Fruit fly (Drosophila melanogaster) whole organism, embryonic: Measurements from ENCODE around the gene CG11267.
A peak's percentile ranks its signal among the peaks of the same experiment; 100 is the strongest.

Experiments used
- Antp ChIP-seq: fragments of 200-800 bp; sonication (Bioruptor generic); optimal IDR thresholded peaks from 3 replicates; lab custom pipeline; 2016; ENCODE audit warnings: missing biosample characterization, missing genetic modification characterization
- B-H1 ChIP-seq: fragments of 200-800 bp; sonication (Bioruptor generic); IDR thresholded peaks from 3 replicates; pipeline ENCODE4 v1.3.6; 2022; ENCODE audit warnings: missing biosample characterization, missing genetic modification characterization
- CG1024 ChIP-seq: fragments of 200-800 bp; sonication (Bioruptor generic); IDR thresholded peaks from 2 replicates; pipeline ENCODE4 v1.3.6; 2022; ENCODE audit warnings: missing biosample characterization, missing genetic modification characterization
- CG11247 ChIP-seq: fragments of 200-800 bp; sonication (Bioruptor generic); IDR thresholded peaks from 2 replicates; pipeline ENCODE4 v1.3.6; 2022; ENCODE audit warnings: missing biosample characterization, missing genetic modification characterization
- CG11504 ChIP-seq: fragments of 200-800 bp; sonication (Bioruptor generic); optimal IDR thresholded peaks from 3 replicates; lab custom pipeline; 2019; ENCODE audit warnings: missing biosample characterization, mild to moderate bottlenecking, missing genetic modification characterization, moderate library complexity
- CG13296 ChIP-seq: fragments of 200-800 bp; sonication (Bioruptor generic); optimal IDR thresholded peaks from 3 replicates; lab custom pipeline; 2018; ENCODE audit warnings: missing biosample characterization, mild to moderate bottlenecking, missing genetic modification characterization
- CG14965 ChIP-seq: fragments of 200-800 bp; sonication (Bioruptor generic); optimal IDR thresholded peaks from 2 replicates; lab custom pipeline; 2016; ENCODE audit warnings: missing biosample characterization, missing genetic modification characterization, borderline replicate concordance
- CG15696 ChIP-seq: fragments of 200-800 bp; sonication (Bioruptor generic); optimal IDR thresholded peaks from 2 replicates; lab custom pipeline; 2019; ENCODE audit warnings: missing biosample characterization, mild to moderate bottlenecking, missing genetic modification characterization, moderate library complexity
- CG1647 ChIP-seq: fragments of 200-800 bp; sonication (Bioruptor generic); optimal IDR thresholded peaks from 3 replicates; lab custom pipeline; 2016; ENCODE audit warnings: missing biosample characterization, missing genetic modification characterization
- CG17612 ChIP-seq: fragments of 200-800 bp; sonication (Bioruptor generic); IDR thresholded peaks from 2 replicates; pipeline ENCODE4 v1.3.6; 2022; ENCODE audit warnings: missing biosample characterization, missing genetic modification characterization
- CG2199 ChIP-seq: fragments of 200-800 bp; sonication (Bioruptor generic); IDR thresholded peaks from 3 replicates; pipeline ENCODE4 v1.3.6; 2022; ENCODE audit warnings: missing biosample characterization, missing genetic modification characterization
- CG34422 ChIP-seq: fragments of 200-800 bp; sonication (Bioruptor generic); IDR thresholded peaks from 3 replicates; pipeline ENCODE4 v1.3.6; 2022; ENCODE audit warnings: missing biosample characterization, missing genetic modification characterization
- CG4328 ChIP-seq: fragments of 200-800 bp; sonication (Bioruptor generic); optimal IDR thresholded peaks from 3 replicates; lab custom pipeline; 2017; ENCODE audit warnings: missing biosample characterization, missing genetic modification reagents, missing genetic modification characterization
- CG4424 ChIP-seq: fragments of 200-800 bp; sonication (Bioruptor generic); optimal IDR thresholded peaks from 3 replicates; lab custom pipeline; 2016; ENCODE audit warnings: missing biosample characterization, missing genetic modification characterization
- CG5953 ChIP-seq: fragments of 200-800 bp; sonication (Bioruptor generic); IDR thresholded peaks from 2 replicates; pipeline ENCODE4 v1.3.6; 2022; ENCODE audit warnings: missing biosample characterization, missing genetic modification characterization
- CG7786 ChIP-seq: fragments of 200-800 bp; sonication (Bioruptor generic); optimal IDR thresholded peaks from 2 replicates; lab custom pipeline; 2016; ENCODE audit warnings: missing biosample characterization, missing genetic modification characterization
- CG8089 ChIP-seq: fragments of 200-800 bp; sonication (Bioruptor generic); optimal IDR thresholded peaks from 3 replicates; lab custom pipeline; 2016; ENCODE audit warnings: missing biosample characterization, missing genetic modification characterization
- CG9437 ChIP-seq: fragments of 200-800 bp; sonication (Bioruptor generic); optimal IDR thresholded peaks from 2 replicates; lab custom pipeline; 2018; ENCODE audit warnings: missing biosample characterization, mild to moderate bottlenecking, missing genetic modification characterization
- CHES-1-like ChIP-seq: fragments of 200-800 bp; sonication (Bioruptor generic); optimal IDR thresholded peaks from 2 replicates; lab custom pipeline; 2016; ENCODE audit warnings: missing biosample characterization, missing genetic modification characterization
- Eip74EF ChIP-seq, 2 experiments: fragments of 200-800 bp in 1 of 2; fragments of >200 bp in 1 of 2; sonication (Bioruptor generic) in 1 of 2; optimal IDR thresholded peaks; 2 replicates each; lab custom pipeline; 2017 to 2019; ENCODE audit warnings: missing biosample characterization in 2 of 2, missing genetic modification characterization in 2 of 2, mild to moderate bottlenecking in 1 of 2, moderate library complexity in 1 of 2
- Ets65A ChIP-seq: fragments of 200-800 bp; sonication (Bioruptor generic); peaks from one replicate; lab custom pipeline; 2016; ENCODE audit warnings: missing biosample characterization, missing genetic modification characterization
- Fer1 ChIP-seq: fragments of 200-800 bp; sonication (Bioruptor generic); optimal IDR thresholded peaks from 2 replicates; lab custom pipeline; 2017; ENCODE audit warnings: missing biosample characterization, mild to moderate bottlenecking, missing genetic modification characterization
- MBD-R2 ChIP-seq: fragments of 200-800 bp; sonication (Bioruptor generic); IDR thresholded peaks from 2 replicates; pipeline ENCODE4 v1.3.6; 2022; ENCODE audit warnings: missing biosample characterization, missing genetic modification characterization
- Med ChIP-seq: fragments of 200-800 bp; sonication (Bioruptor generic); peaks from one replicate; lab custom pipeline; 2016; ENCODE audit warnings: missing biosample characterization, missing genetic modification characterization, mild to moderate bottlenecking, inconsistent platforms, moderate library complexity
- Meics ChIP-seq: fragments of 200-800 bp; sonication (Bioruptor generic); optimal IDR thresholded peaks from 2 replicates; lab custom pipeline; 2017; ENCODE audit warnings: missing biosample characterization, mild to moderate bottlenecking, missing genetic modification characterization
- Nf-YC ChIP-seq: fragments of 200-800 bp; optimal IDR thresholded peaks from 3 replicates; lab custom pipeline; 2019; ENCODE audit warnings: missing biosample characterization, mild to moderate bottlenecking, missing genetic modification characterization, moderate library complexity
- Poxn ChIP-seq: fragments of 200-800 bp; sonication (Bioruptor generic); IDR thresholded peaks from 2 replicates; pipeline ENCODE4 v1.3.6; 2022; ENCODE audit warnings: missing biosample characterization, missing genetic modification characterization
- Rx ChIP-seq: fragments of 200-800 bp; sonication (Bioruptor generic); IDR thresholded peaks from 2 replicates; pipeline ENCODE4 v1.3.6; 2022; ENCODE audit warnings: missing biosample characterization, missing genetic modification characterization
- Trl ChIP-seq, 3 experiments: fragments of >200 bp in 2 of 3; fragments of 200-800 bp in 1 of 3; sonication (Bioruptor generic) in 1 of 3; optimal IDR thresholded peaks; 2 replicates in 1 of 3; 3 replicates in 2 of 3; lab custom pipeline; 2016 to 2017; ENCODE audit warnings: missing biosample characterization in 1 of 3, missing genetic modification characterization in 1 of 3
- ara ChIP-seq: fragments of 200-800 bp; sonication (Bioruptor generic); IDR thresholded peaks from 2 replicates; pipeline ENCODE4 v1.3.6; 2022; ENCODE audit warnings: missing biosample characterization, missing genetic modification characterization
- ash1 ChIP-seq: fragments of 200-800 bp; sonication (Bioruptor generic); optimal IDR thresholded peaks from 2 replicates; lab custom pipeline; 2018; ENCODE audit warnings: missing biosample characterization, mild to moderate bottlenecking, missing genetic modification characterization
- bab2 ChIP-seq: fragments of 200-800 bp; sonication (Bioruptor generic); optimal IDR thresholded peaks from 2 replicates; lab custom pipeline; 2016; ENCODE audit warnings: missing biosample characterization, missing genetic modification characterization
- bbx ChIP-seq: fragments of 200-800 bp; sonication (Bioruptor generic); IDR thresholded peaks from 2 replicates; pipeline ENCODE4 v1.3.6; 2022; ENCODE audit warnings: missing biosample characterization, missing genetic modification characterization; ENCODE audit not compliant: partially characterized antibody
- bigmax ChIP-seq: fragments of 200-800 bp; sonication (Bioruptor generic); optimal IDR thresholded peaks from 2 replicates; lab custom pipeline; 2018; ENCODE audit warnings: missing biosample characterization, mild to moderate bottlenecking, missing genetic modification characterization
- bsh ChIP-seq, 2 experiments: fragments of 200-800 bp; sonication (Bioruptor generic); optimal IDR thresholded peaks; 2 replicates each; lab custom pipeline; 2017 to 2018; ENCODE audit warnings: mild to moderate bottlenecking in 2 of 2, missing biosample characterization in 2 of 2, missing genetic modification characterization in 2 of 2, moderate library complexity in 1 of 2
- ci ChIP-seq: fragments of 200-800 bp; sonication (Bioruptor generic); IDR thresholded peaks from 3 replicates; pipeline ENCODE4 v1.3.6; 2022; ENCODE audit warnings: missing biosample characterization, missing genetic modification characterization
- dimm ChIP-seq: fragments of 200-800 bp; sonication (Bioruptor generic); IDR thresholded peaks from 2 replicates; pipeline ENCODE4 v1.3.6; 2022; ENCODE audit warnings: missing biosample characterization, missing genetic modification characterization
- ewg ChIP-seq: fragments of 200-800 bp; sonication (Bioruptor generic); optimal IDR thresholded peaks from 3 replicates; lab custom pipeline; 2017; ENCODE audit warnings: mild to moderate bottlenecking, missing biosample characterization, missing genetic modification reagents, missing genetic modification characterization
- ham ChIP-seq: fragments of 200-800 bp; sonication (Bioruptor generic); IDR thresholded peaks from 2 replicates; pipeline ENCODE4 v1.3.6; 2022; ENCODE audit warnings: missing biosample characterization, missing genetic modification characterization
- ind ChIP-seq: fragments of 200-800 bp; sonication (Bioruptor generic); optimal IDR thresholded peaks from 3 replicates; lab custom pipeline; 2016; ENCODE audit warnings: missing biosample characterization, missing genetic modification characterization
- jing ChIP-seq: fragments of 200-800 bp; sonication (Bioruptor generic); optimal IDR thresholded peaks from 2 replicates; lab custom pipeline; 2018; ENCODE audit warnings: missing biosample characterization, mild to moderate bottlenecking, missing genetic modification characterization
- lmd ChIP-seq: fragments of 200-800 bp; sonication (Bioruptor generic); IDR thresholded peaks from 2 replicates; pipeline ENCODE4 v1.3.6; 2022; ENCODE audit warnings: missing biosample characterization, missing genetic modification characterization
- luna ChIP-seq: fragments of 200-800 bp; sonication (Bioruptor generic); optimal IDR thresholded peaks from 2 replicates; lab custom pipeline; 2016; ENCODE audit warnings: missing biosample characterization, missing genetic modification characterization
- mam ChIP-seq: fragments of 200-800 bp; sonication (Bioruptor generic); optimal IDR thresholded peaks from 3 replicates; lab custom pipeline; 2016; ENCODE audit warnings: missing biosample characterization, missing genetic modification characterization
- pros ChIP-seq: fragments of 200-800 bp; sonication (Bioruptor generic); optimal IDR thresholded peaks from 3 replicates; lab custom pipeline; 2019; ENCODE audit warnings: missing biosample characterization, mild to moderate bottlenecking, missing genetic modification characterization, moderate library complexity
- sd ChIP-seq: fragments of 200-800 bp; sonication (Bioruptor generic); optimal IDR thresholded peaks from 3 replicates; lab custom pipeline; 2018; ENCODE audit warnings: missing biosample characterization, mild to moderate bottlenecking, missing genetic modification characterization, moderate library complexity
- slbo ChIP-seq: fragments of 200-800 bp; sonication (Bioruptor generic); IDR thresholded peaks from 2 replicates; pipeline ENCODE4 v1.3.6; 2022; ENCODE audit warnings: missing biosample characterization, missing genetic modification characterization
- tap ChIP-seq: fragments of 200-800 bp; optimal IDR thresholded peaks from 3 replicates; lab custom pipeline; 2019; ENCODE audit warnings: missing biosample characterization, mild to moderate bottlenecking, missing genetic modification characterization, moderate library complexity
- vfl ChIP-seq: fragments of 200-800 bp; sonication (Bioruptor generic); optimal IDR thresholded peaks from 2 replicates; lab custom pipeline; 2016; ENCODE audit warnings: missing biosample characterization, missing genetic modification characterization

Gene CG11267

DNA sequence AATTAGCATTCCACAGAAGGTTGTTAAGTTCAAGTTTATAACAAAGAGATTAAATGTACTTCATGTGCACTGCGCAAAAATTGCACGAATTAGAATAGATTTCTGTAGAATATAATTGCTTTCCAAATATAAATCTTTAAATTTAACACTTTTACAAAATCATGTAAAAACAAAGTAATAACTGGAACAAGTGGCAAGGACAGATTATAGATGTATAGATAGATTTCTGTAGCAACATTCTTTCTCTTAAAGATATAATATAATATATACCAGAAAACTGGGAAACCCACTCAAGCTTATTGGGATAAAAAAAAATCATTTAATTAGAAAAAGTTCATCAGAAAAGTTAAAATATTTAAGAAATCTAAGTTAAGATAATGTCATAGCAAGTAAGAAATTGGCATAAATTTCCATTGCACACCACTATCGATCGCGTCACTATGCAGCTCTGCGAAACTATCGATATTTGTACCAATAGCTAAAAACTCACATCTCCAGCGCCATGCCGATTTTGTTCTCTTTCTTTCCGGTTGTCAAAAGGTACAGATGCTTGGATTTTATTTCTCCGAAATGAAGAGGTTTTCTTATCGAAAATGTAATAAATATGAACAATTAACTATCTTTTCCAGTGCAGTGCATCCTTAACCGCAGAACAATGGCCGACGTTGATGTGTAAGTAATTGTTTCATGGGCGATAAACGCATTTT lies 7.2 kb downstream of the CG11267 start, which contains the start of gene RpS12 (continued):
- peak; percentile 98 for TF ChIP-seq Med
- no peak for TF ChIP-seq pros
- peak; percentile 88 for TF ChIP-seq bbx
- TF ChIP-seq B-H1 = no peak; the same call in 2 of the 3 replicates
- TF ChIP-seq ewg (GFP tag; lab: Kevin White, UChicago) = peak; percentile 57
- TF ChIP-seq ind (GFP tag; lab: Kevin White, UChicago) = peak; percentile 65
- TF ChIP-seq Antp (GFP tag; lab: Kevin White, UChicago) = peak; percentile 80
- peak; percentile 70 for TF ChIP-seq CG1024 (GFP tag; lab: Robert Waterston, UW)
- TF ChIP-seq bsh (GFP tag; optimal IDR thresholded peaks at IDR 0.05; lab: Kevin White, UChicago) = peak; percentile 43 to 54
- TF ChIP-seq Eip74EF (GFP tag; optimal IDR thresholded peaks at IDR 0.05; lab: Kevin White, UChicago) = peak in 1 of 2 experiments; percentile 48
- peak; percentile 81 for TF ChIP-seq ash1
- TF ChIP-seq slbo (GFP tag; lab: Robert Waterston, UW) = peak; percentile 83
- peak; percentile 87 for TF ChIP-seq CG13296 (GFP tag; lab: Kevin White, UChicago)
- peak; percentile 38 for TF ChIP-seq Nf-YC (tag; lab: Kevin White, UChicago)
- TF ChIP-seq CG5953 (GFP tag; lab: Robert Waterston, UW) = peak; percentile 88
- peak; percentile 83 for TF ChIP-seq CG8089 (GFP tag; lab: Kevin White, UChicago)
- peak; percentile 84 for TF ChIP-seq Fer1
- TF ChIP-seq bigmax (GFP tag; lab: Kevin White, UChicago) = peak; percentile 65
- peak; percentile 68 for TF ChIP-seq CG4424
- peak; percentile 80 for TF ChIP-seq CG34422 (GFP tag; lab: Robert Waterston, UW)
- TF ChIP-seq CG11247 (GFP tag; lab: Robert Waterston, UW) = peak; percentile 85
- peak; percentile 59 for TF ChIP-seq lmd
- TF ChIP-seq Meics (GFP tag; lab: Kevin White, UChicago) = peak; percentile 89
- peak; percentile 44 for TF ChIP-seq CG14965 (GFP tag; lab: Kevin White, UChicago)
- TF ChIP-seq vfl (GFP tag; lab: Kevin White, UChicago) = peak; percentile 71
- peak; percentile 49 for TF ChIP-seq luna (GFP tag; lab: Kevin White, UChicago)
- peak; percentile 22 for TF ChIP-seq jing (GFP tag; lab: Kevin White, UChicago)
- no peak for TF ChIP-seq Trl (optimal IDR thresholded peaks at IDR 0.05; lab: Kevin White, UChicago)
- TF ChIP-seq Trl (GFP tag; optimal IDR thresholded peaks at IDR 0.05; lab: Kevin White, UChicago) = peak; percentile 88
- TF ChIP-seq mam (GFP tag; lab: Kevin White, UChicago) = peak; percentile 84
- peak; percentile 62 for TF ChIP-seq CG4328 (GFP tag; lab: Kevin White, UChicago)
- peak; percentile 72 for TF ChIP-seq bab2
- peak; percentile 75; the same call in 2 of the 3 replicates for TF ChIP-seq CG2199 (GFP tag; lab: Robert Waterston, UW)
- TF ChIP-seq Ets65A (GFP tag; lab: Kevin White, UChicago) = peak; percentile 99
- TF ChIP-seq ham (GFP tag; lab: Robert Waterston, UW) = peak; percentile 17; the same call in 1 of the 2 replicates
- TF ChIP-seq CG9437 (GFP tag; lab: Kevin White, UChicago) = peak; percentile 47
- TF ChIP-seq CG1647 = peak; percentile 77
- peak; percentile 72 for TF ChIP-seq CG7786 (GFP tag; lab: Kevin White, UChicago)
- no peak for TF ChIP-seq dimm (GFP tag; lab: Robert Waterston, UW)
- peak; percentile 95 for TF ChIP-seq ci
- TF ChIP-seq Poxn (GFP tag; lab: Robert Waterston, UW) = no peak
- peak; percentile 43; the same call in 1 of the 2 replicates for TF ChIP-seq MBD-R2
- TF ChIP-seq CG11504 (tag; lab: Kevin White, UChicago) = peak; percentile 59
- TF ChIP-seq Rx (GFP tag; lab: Robert Waterston, UW) = peak; percentile 63; the same call in 1 of the 2 replicates
- 0 out of 2 replicates have a peak, but pooled peaks have one; percentile 3 for TF ChIP-seq ara (GFP tag; lab: Robert Waterston, UW)
- TF ChIP-seq tap = peak; percentile 58
- TF ChIP-seq CHES-1-like = peak; percentile 82
- no peak for TF ChIP-seq sd (tag; lab: Kevin White, UChicago)
- TF ChIP-seq CG17612 = no peak
- TF ChIP-seq CG15696 (tag; lab: Kevin White, UChicago) = peak; percentile 35
